Fruit fly (Drosophila melanogaster) Kc167 (cell line): ENCODE measurements around the gene dnc.

Experiments used
- Myc ChIP-seq: fragments of >200 bp; optimal IDR thresholded peaks from 2 replicates; lab custom pipeline; 2017; ENCODE audit warnings: missing external identifiers
- Sin3A ChIP-seq: fragments of >200 bp; optimal IDR thresholded peaks from 2 replicates; lab custom pipeline; 2018; ENCODE audit warnings: missing external identifiers
- h ChIP-seq: fragments of >200 bp; optimal IDR thresholded peaks from 3 replicates; lab custom pipeline; 2018; ENCODE audit warnings: missing external identifiers
- insv ChIP-seq: fragments of >200 bp; optimal IDR thresholded peaks from 3 replicates; lab custom pipeline; 2018; ENCODE audit warnings: missing external identifiers
- psq ChIP-seq: fragments of >200 bp; optimal IDR thresholded peaks from 2 replicates; lab custom pipeline; 2017; ENCODE audit warnings: missing external identifiers
- ttk ChIP-seq: sonication (Bioruptor generic); optimal IDR thresholded peaks from 2 replicates; lab custom pipeline; 2017; ENCODE audit warnings: missing external identifiers

DNA sequence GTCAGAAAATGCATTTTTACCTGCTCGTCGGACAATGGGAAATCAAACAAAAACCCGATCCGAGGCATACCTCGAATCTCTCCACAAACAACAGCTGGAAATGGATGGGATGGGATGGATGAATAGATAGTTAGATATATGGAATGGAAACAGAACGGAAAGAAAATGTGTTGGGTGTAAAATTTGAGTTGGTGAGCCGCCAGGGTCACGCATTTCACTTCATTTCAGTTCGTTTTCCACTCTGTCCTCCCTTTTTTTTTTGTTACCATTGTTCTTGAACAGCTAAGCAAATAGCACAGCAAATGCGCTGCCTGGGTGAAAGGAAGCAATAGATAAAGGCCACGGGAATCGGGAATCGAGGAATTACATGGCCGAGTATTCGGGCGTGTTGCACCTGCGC, 24.0 kb upstream of the dnc start:
- TF ChIP-seq psq (lab: Kevin White, UChicago) (no peak), insv (lab: Kevin White, UChicago) (no peak), Myc (no peak), ttk (lab: Kevin White, UChicago) (no peak), h (lab: Kevin White, UChicago) (no peak), Sin3A (lab: Kevin White, UChicago) (no peak)
